Worm (Caenorhabditis elegans) whole organism, young adult: ENCODE results near the gene F49E8.8.

Experiments
- B0035.1 ChIP-seq: sonication (generic microtip); optimal IDR thresholded peaks from 2 replicates; lab custom pipeline; 2016; ENCODE audit warnings: missing genetic modification characterization, mild to moderate bottlenecking, missing compliant biosample characterization, missing genotype, missing genetic modification reagents
- B0336.3 ChIP-seq: fragments of 200-800 bp; sonication (Bioruptor generic); IDR thresholded peaks from 2 replicates; pipeline ENCODE4 v1.3.6; 2022; ENCODE audit warnings: missing genetic modification characterization, missing compliant biosample characterization
- C06A6.2 ChIP-seq: fragments of 200-800 bp; sonication (Bioruptor generic); conservative IDR thresholded peaks from 2 replicates; pipeline ENCODE4 v1.3.6; 2022; ENCODE audit warnings: missing genetic modification characterization, missing compliant biosample characterization
- C17E4.6 ChIP-seq: fragments of 200-800 bp; sonication (Bioruptor generic); IDR thresholded peaks from 2 replicates; pipeline ENCODE4 v1.3.6; 2022; ENCODE audit warnings: missing genetic modification reagents, missing genetic modification characterization, missing compliant biosample characterization
- D2030.7 ChIP-seq: fragments of 200-800 bp; sonication (Bioruptor generic); IDR thresholded peaks from 2 replicates; pipeline ENCODE4 v1.3.6; 2022; ENCODE audit warnings: missing genetic modification reagents, missing genetic modification characterization, missing compliant biosample characterization
- F33H1.4 ChIP-seq: fragments of 200-800 bp; sonication (Bioruptor generic); IDR thresholded peaks from 2 replicates; pipeline ENCODE4 v1.3.6; 2022; ENCODE audit warnings: missing genetic modification reagents, missing genetic modification characterization, missing compliant biosample characterization
- F39B2.1 ChIP-seq: fragments of 200-800 bp; sonication (Bioruptor generic); IDR thresholded peaks from 2 replicates; pipeline ENCODE4 v1.3.6; 2022; ENCODE audit warnings: missing genetic modification reagents, missing genetic modification characterization, missing compliant biosample characterization
- F52B5.7 ChIP-seq: sonication (generic microtip); optimal IDR thresholded peaks from 2 replicates; lab custom pipeline; 2016; ENCODE audit warnings: mild to moderate bottlenecking, missing genetic modification characterization, missing compliant biosample characterization
- F55B11.4 ChIP-seq: sonication (generic microtip); optimal IDR thresholded peaks from 2 replicates; lab custom pipeline; 2016; ENCODE audit warnings: missing compliant biosample characterization, missing genetic modification characterization, borderline replicate concordance; ENCODE audit not compliant: insufficient read depth
- T26A5.8 ChIP-seq: sonication (generic microtip); optimal IDR thresholded peaks from 2 replicates; lab custom pipeline; 2016; ENCODE audit warnings: missing genetic modification characterization, missing compliant biosample characterization
- Y53F4B.3 ChIP-seq: fragments of 200-800 bp; sonication (Bioruptor generic); IDR thresholded peaks from 2 replicates; pipeline ENCODE4 v1.3.6; 2022; ENCODE audit warnings: missing genetic modification reagents, missing genetic modification characterization, missing compliant biosample characterization
- Y67H2A.10 ChIP-seq: fragments of 200-800 bp; sonication (Bioruptor generic); conservative IDR thresholded peaks from 2 replicates; pipeline ENCODE4 v1.3.6; 2022; ENCODE audit warnings: missing genetic modification reagents, missing genetic modification characterization, missing compliant biosample characterization
- Y79H2A.3 ChIP-seq: fragments of 200-800 bp; sonication (Bioruptor generic); conservative IDR thresholded peaks from 2 replicates; pipeline ENCODE4 v1.3.6; 2022; ENCODE audit warnings: missing genetic modification reagents, missing genetic modification characterization, missing compliant biosample characterization
- Y95B8A.8 ChIP-seq: fragments of 200-800 bp; sonication (Bioruptor generic); IDR thresholded peaks from 2 replicates; pipeline ENCODE4 v1.3.6; 2022; ENCODE audit warnings: missing genetic modification reagents, missing genetic modification characterization, missing compliant biosample characterization
- ama-1 ChIP-seq, 3 experiments: fragments of 150-350 bp in 1 of 3; sonication (generic microtip) in 2 of 3; optimal IDR thresholded peaks; 2 replicates each; lab custom pipeline; 2014 to 2018; ENCODE audit warnings: missing biosample characterization in 2 of 3, missing genetic modification characterization in 2 of 3, missing genetic modification reagents in 2 of 3
- aptf-2 ChIP-seq: fragments of 200-800 bp; sonication (Bioruptor generic); conservative IDR thresholded peaks from 2 replicates; pipeline ENCODE4 v1.3.6; 2022; ENCODE audit warnings: missing genetic modification reagents, missing genetic modification characterization, missing compliant biosample characterization
- attf-5 ChIP-seq: fragments of 200-800 bp; sonication (Bioruptor generic); optimal IDR thresholded peaks from 2 replicates; lab custom pipeline; 2018; ENCODE audit warnings: mild to moderate bottlenecking, missing genetic modification characterization, missing compliant biosample characterization
- bed-2 ChIP-seq: fragments of 200-800 bp; sonication (Bioruptor generic); IDR thresholded peaks from 2 replicates; pipeline ENCODE4 v1.3.6; 2022; ENCODE audit warnings: missing genetic modification reagents, missing genetic modification characterization, missing compliant biosample characterization
- cebp-1 ChIP-seq, 2 experiments: fragments of 200-800 bp in 1 of 2; sonication (Bioruptor generic) in 1 of 2; sonication (generic microtip) in 1 of 2; IDR thresholded peaks in 1 of 2; optimal IDR thresholded peaks in 1 of 2; 2 replicates each; pipeline versions ENCODE4 v1.3.6 to Lab custom; 2017 to 2022; ENCODE audit warnings: missing compliant biosample characterization in 2 of 2, missing genetic modification characterization in 2 of 2, mild to moderate bottlenecking in 1 of 2, missing genetic modification reagents in 1 of 2, moderate library complexity in 1 of 2
- ceh-27 ChIP-seq: fragments of 200-800 bp; sonication (Bioruptor generic); optimal IDR thresholded peaks from 2 replicates; lab custom pipeline; 2018; ENCODE audit warnings: mild to moderate bottlenecking, missing genetic modification characterization, moderate library complexity, missing compliant biosample characterization
- ceh-58 ChIP-seq: fragments of 200-800 bp; sonication (Bioruptor generic); IDR thresholded peaks from 2 replicates; pipeline ENCODE4 v1.3.6; 2022; ENCODE audit warnings: missing genetic modification characterization, missing compliant biosample characterization
- ceh-79 ChIP-seq: sonication (generic microtip); optimal IDR thresholded peaks from 2 replicates; lab custom pipeline; 2017; ENCODE audit warnings: mild to moderate bottlenecking, missing genetic modification characterization, missing compliant biosample characterization
- ceh-91 ChIP-seq: fragments of 200-800 bp; sonication (Bioruptor generic); IDR thresholded peaks from 2 replicates; pipeline ENCODE4 v1.3.6; 2022; ENCODE audit warnings: missing genetic modification reagents, missing genetic modification characterization, missing compliant biosample characterization
- die-1 ChIP-seq: sonication (generic microtip); optimal IDR thresholded peaks from 2 replicates; lab custom pipeline; 2016; ENCODE audit warnings: missing genotype, mild to moderate bottlenecking, missing genetic modification characterization, missing compliant biosample characterization
- dox-1 ChIP-seq: fragments of 200-800 bp; sonication (Bioruptor generic); IDR thresholded peaks from 2 replicates; pipeline ENCODE4 v1.3.6; 2022; ENCODE audit warnings: missing genetic modification reagents, missing genetic modification characterization, missing compliant biosample characterization
- egrh-3 ChIP-seq: fragments of 200-800 bp; sonication (Bioruptor generic); IDR thresholded peaks from 2 replicates; pipeline ENCODE4 v1.3.6; 2022; ENCODE audit warnings: missing genetic modification reagents, missing genetic modification characterization, missing compliant biosample characterization
- ets-4 ChIP-seq: fragments of 200-800 bp; sonication (Bioruptor generic); optimal IDR thresholded peaks from 2 replicates; lab custom pipeline; 2018; ENCODE audit warnings: mild to moderate bottlenecking, missing genetic modification characterization, missing compliant biosample characterization
- let-526 ChIP-seq: fragments of 200-800 bp; sonication (Bioruptor generic); IDR thresholded peaks from 2 replicates; pipeline ENCODE4 v1.3.6; 2022; ENCODE audit warnings: missing genetic modification reagents, missing genetic modification characterization, missing compliant biosample characterization
- let-607 ChIP-seq, 2 experiments: fragments of 200-800 bp in 1 of 2; sonication (Bioruptor generic) in 1 of 2; sonication (generic microtip) in 1 of 2; optimal IDR thresholded peaks; 2 replicates each; lab custom pipeline; 2016 to 2018; ENCODE audit warnings: mild to moderate bottlenecking in 2 of 2, missing compliant biosample characterization in 2 of 2, missing genetic modification characterization in 2 of 2, moderate library complexity in 2 of 2, missing genotype in 1 of 2
- lin-26 ChIP-seq: fragments of 200-800 bp; sonication (Bioruptor generic); IDR thresholded peaks from 2 replicates; pipeline ENCODE4 v1.3.6; 2022; ENCODE audit warnings: missing genetic modification reagents, missing genetic modification characterization, missing compliant biosample characterization
- lin-54 ChIP-seq: fragments of 200-800 bp; sonication (Bioruptor generic); optimal IDR thresholded peaks from 2 replicates; lab custom pipeline; 2018; ENCODE audit warnings: mild to moderate bottlenecking, missing genetic modification characterization, missing compliant biosample characterization
- madf-10 ChIP-seq: sonication (generic microtip); optimal IDR thresholded peaks from 2 replicates; lab custom pipeline; 2016; ENCODE audit warnings: mild to moderate bottlenecking, missing genetic modification characterization, missing compliant biosample characterization
- madf-3 ChIP-seq: fragments of 200-800 bp; sonication (Bioruptor generic); IDR thresholded peaks from 2 replicates; pipeline ENCODE4 v1.3.6; 2022; ENCODE audit warnings: missing genetic modification reagents, missing genetic modification characterization, missing compliant biosample characterization
- madf-6 ChIP-seq: fragments of 200-800 bp; sonication (Bioruptor generic); IDR thresholded peaks from 2 replicates; pipeline ENCODE4 v1.3.6; 2022; ENCODE audit warnings: missing genetic modification reagents, missing genetic modification characterization, missing compliant biosample characterization
- mcd-1 ChIP-seq: fragments of 200-800 bp; sonication (Bioruptor generic); IDR thresholded peaks from 2 replicates; pipeline ENCODE4 v1.3.6; 2022; ENCODE audit warnings: missing genetic modification reagents, missing genetic modification characterization, missing compliant biosample characterization
- nfyb-1 ChIP-seq: fragments of 200-800 bp; sonication (Bioruptor generic); IDR thresholded peaks from 2 replicates; pipeline ENCODE4 v1.3.6; 2022; ENCODE audit warnings: missing genetic modification reagents, missing genetic modification characterization, missing compliant biosample characterization
- nhr-90 ChIP-seq: sonication (generic microtip); optimal IDR thresholded peaks from 2 replicates; lab custom pipeline; 2016; ENCODE audit warnings: missing genotype, mild to moderate bottlenecking, missing genetic modification characterization, missing compliant biosample characterization
- snpc-3.4 ChIP-seq: sonication (generic microtip); optimal IDR thresholded peaks from 2 replicates; lab custom pipeline; 2017; ENCODE audit warnings: missing genetic modification characterization, mild to moderate bottlenecking, missing compliant biosample characterization, antibody characterized with exemption, moderate library complexity, missing genotype, missing genetic modification reagents
- tbp1 ChIP-seq: fragments of 200-800 bp; sonication (Bioruptor generic); optimal IDR thresholded peaks from 2 replicates; lab custom pipeline; 2018; ENCODE audit warnings: mild to moderate bottlenecking, missing genetic modification characterization, missing compliant biosample characterization
- tlf-1 ChIP-seq: fragments of 200-800 bp; sonication (Bioruptor generic); optimal IDR thresholded peaks from 2 replicates; lab custom pipeline; 2018; ENCODE audit warnings: mild to moderate bottlenecking, missing genetic modification characterization, missing compliant biosample characterization
- xnd-1 ChIP-seq: sonication (generic microtip); optimal IDR thresholded peaks from 2 replicates; lab custom pipeline; 2016; ENCODE audit warnings: missing genotype, missing genetic modification reagents, missing genetic modification characterization, missing compliant biosample characterization
- zfh-2 ChIP-seq: fragments of 200-800 bp; sonication (Bioruptor generic); conservative IDR thresholded peaks from 2 replicates; pipeline ENCODE4 v1.3.6; 2022; ENCODE audit warnings: missing genetic modification reagents, missing genetic modification characterization, missing compliant biosample characterization
- ztf-18 ChIP-seq: sonication (generic microtip); optimal IDR thresholded peaks from 2 replicates; lab custom pipeline; 2016; ENCODE audit warnings: missing genotype, mild to moderate bottlenecking, missing genetic modification characterization, missing compliant biosample characterization
- ztf-28 ChIP-seq: fragments of 200-800 bp; sonication (Bioruptor generic); IDR thresholded peaks from 2 replicates; pipeline ENCODE4 v1.3.6; 2022; ENCODE audit warnings: missing genetic modification reagents, missing genetic modification characterization, missing compliant biosample characterization

F49E8.8 gene

ce11 chrIV:7547843-7548578 is 8.4 kb upstream of the F49E8.8 start, which contains the start of the genes cdd-2 and oef-1 (continued):
- TF ChIP-seq cebp-1 (GFP tag; IDR thresholded peaks at IDR 0.05; lab: Robert Waterston, UW) (no peak), cebp-1 (tag; optimal IDR thresholded peaks at IDR 0.05; lab: Kevin White, UChicago) (no peak)

- TF ChIP-seq B0336.3, result no peak
- TF ChIP-seq C17E4.6, result no peak
- TF ChIP-seq B0035.1 (tag; lab: Kevin White, UChicago), result no peak
- TF ChIP-seq ceh-91 (GFP tag; lab: Robert Waterston, UW), result no peak
- TF ChIP-seq ets-4 (GFP tag; lab: Kevin White, UChicago), result peak; percentile 86
- peak; percentile 66 for TF ChIP-seq dox-1 (GFP tag; lab: Robert Waterston, UW)
- no peak for TF ChIP-seq F52B5.7
- TF ChIP-seq snpc-3.4, result no peak
- TF ChIP-seq madf-6, result peak; percentile 31; the same call in 1 of the 2 replicates
- 0 out of 2 replicates have a peak, but pooled peaks have one; percentile 25 for TF ChIP-seq nfyb-1 (GFP tag; lab: Robert Waterston, UW)
- TF ChIP-seq attf-5, result peak; percentile 58
- no peak for TF ChIP-seq xnd-1 (tag; lab: Kevin White, UChicago)
- TF ChIP-seq F55B11.4 (tag; lab: Kevin White, UChicago), result no peak
- no peak for TF ChIP-seq Y95B8A.8
- peak; percentile 12 for TF ChIP-seq tbp1 (GFP tag; lab: Kevin White, UChicago)
- TF ChIP-seq F39B2.1, result no peak
- TF ChIP-seq ztf-28 (GFP tag; lab: Robert Waterston, UW), result no peak
- no peak for TF ChIP-seq Y67H2A.10
- TF ChIP-seq lin-54 (GFP tag; lab: Kevin White, UChicago), result peak; percentile 36
- TF ChIP-seq D2030.7 (GFP tag; lab: Robert Waterston, UW), result no peak
- peak; percentile 57 for TF ChIP-seq mcd-1 (GFP tag; lab: Robert Waterston, UW)
- no peak for TF ChIP-seq ceh-79 (tag; lab: Kevin White, UChicago)
- TF ChIP-seq aptf-2 (GFP tag; lab: Robert Waterston, UW), result no peak
- TF ChIP-seq let-607 (tag; optimal IDR thresholded peaks at IDR 0.05; lab: Kevin White, UChicago), result peak; percentile 89 to 96
- TF ChIP-seq let-526 (GFP tag; lab: Robert Waterston, UW), result peak; percentile 64; the same call in 1 of the 2 replicates
- peak; percentile 71 for TF ChIP-seq ceh-27 (GFP tag; lab: Kevin White, UChicago)
- TF ChIP-seq C06A6.2 (GFP tag; lab: Robert Waterston, UW), result no peak
- peak; percentile 33; the same call in 1 of the 2 replicates for TF ChIP-seq cebp-1 (GFP tag; IDR thresholded peaks at IDR 0.05; lab: Robert Waterston, UW)
- TF ChIP-seq cebp-1 (tag; optimal IDR thresholded peaks at IDR 0.05; lab: Kevin White, UChicago), result peak; percentile 16
- no peak for TF ChIP-seq bed-2 (GFP tag; lab: Robert Waterston, UW)
- no peak for TF ChIP-seq egrh-3 (GFP tag; lab: Robert Waterston, UW)
- peak; percentile 43 for TF ChIP-seq lin-26 (GFP tag; lab: Robert Waterston, UW)
- peak; percentile 55 for TF ChIP-seq ztf-18
- TF ChIP-seq madf-3, result no peak
- no peak for TF ChIP-seq Y79H2A.3 (GFP tag; lab: Robert Waterston, UW)
- TF ChIP-seq T26A5.8 (tag; lab: Kevin White, UChicago), result no peak
- no peak for TF ChIP-seq F33H1.4 (GFP tag; lab: Robert Waterston, UW)
- TF ChIP-seq die-1 (tag; lab: Kevin White, UChicago), result no peak
- no peak for TF ChIP-seq ama-1 (optimal IDR thresholded peaks at IDR 0.05; lab: Kevin White, UChicago)
- no peak for TF ChIP-seq ama-1 (GFP tag; optimal IDR thresholded peaks at IDR 0.05; lab: Kevin White, UChicago)
- no peak for TF ChIP-seq tlf-1 (GFP tag; lab: Kevin White, UChicago)
- TF ChIP-seq nhr-90 (tag; lab: Kevin White, UChicago), result peak; percentile 41
- no peak for TF ChIP-seq ceh-58 (GFP tag; lab: Robert Waterston, UW)
- TF ChIP-seq madf-10 (tag; lab: Kevin White, UChicago), result peak; percentile 18
- TF ChIP-seq Y53F4B.3 (GFP tag; lab: Robert Waterston, UW), result no peak
- TF ChIP-seq zfh-2 (GFP tag; lab: Robert Waterston, UW), result peak; percentile 68; the same call in 1 of the 2 replicates
These were observed 6.6 kb upstream of the F49E8.8 start for ce11 chrIV:7549844-7550243.
